Fruit fly (Drosophila melanogaster) whole organism: ENCODE results near the gene TwdlD.

Source experiments
- Dll ChIP-seq: fragments of >200 bp; optimal IDR thresholded peaks from 2 replicates; lab custom pipeline; 2017
- pan ChIP-seq: fragments of >200 bp; optimal IDR thresholded peaks from 2 replicates; lab custom pipeline; 2017
- psq ChIP-seq: fragments of >200 bp; optimal IDR thresholded peaks from 2 replicates; lab custom pipeline; 2017
- usp ChIP-seq: fragments of >200 bp; optimal IDR thresholded peaks from 2 replicates; lab custom pipeline; 2017; ENCODE audit warnings: missing biosample characterization, missing genetic modification characterization, mixed read lengths

DNA sequence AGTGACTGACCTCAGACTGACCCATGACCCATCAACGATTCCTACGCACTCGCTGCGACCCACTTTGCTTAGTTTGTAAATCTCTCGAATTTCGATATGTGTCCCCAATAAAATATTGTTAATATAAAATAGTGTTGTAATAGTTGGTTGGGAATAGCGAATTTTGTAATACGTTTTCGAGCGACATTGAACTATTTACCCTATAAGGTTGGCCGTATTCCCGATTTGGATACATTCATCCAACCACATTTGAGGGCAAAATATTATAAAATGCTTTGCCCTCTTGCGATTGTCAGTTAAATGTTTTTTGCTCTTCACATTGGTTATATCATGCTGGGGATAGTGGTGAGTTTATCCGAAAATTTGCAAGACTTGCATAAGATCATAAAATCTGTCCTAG lies 5.2 kb upstream of the TwdlD start, which contains the start of gene TwdlR:
- no peak for TF ChIP-seq usp (GFP tag; lab: Kevin White, UChicago)
- no peak for TF ChIP-seq psq (lab: Kevin White, UChicago)
- TF ChIP-seq pan: no peak
- no peak for TF ChIP-seq Dll (lab: Kevin White, UChicago)
